Worm (Caenorhabditis elegans) whole organism, young adult: Measurements from ENCODE around the gene usp-4.
A peak's percentile ranks its signal among the peaks of the same experiment; 100 is the strongest.

Source experiments
- C06A6.2 ChIP-seq: fragments of 200-800 bp; sonication (Bioruptor generic); conservative IDR thresholded peaks from 2 replicates; pipeline ENCODE4 v1.3.6; 2022; ENCODE audit warnings: missing genetic modification characterization, missing compliant biosample characterization
- C17E4.6 ChIP-seq: fragments of 200-800 bp; sonication (Bioruptor generic); IDR thresholded peaks from 2 replicates; pipeline ENCODE4 v1.3.6; 2022; ENCODE audit warnings: missing genetic modification reagents, missing genetic modification characterization, missing compliant biosample characterization
- F37B4.10 ChIP-seq: fragments of 200-800 bp; sonication (Bioruptor generic); IDR thresholded peaks from 2 replicates; pipeline ENCODE4 v1.3.6; 2022; ENCODE audit warnings: missing genetic modification characterization, missing compliant biosample characterization
- F39B2.1 ChIP-seq: fragments of 200-800 bp; sonication (Bioruptor generic); IDR thresholded peaks from 2 replicates; pipeline ENCODE4 v1.3.6; 2022; ENCODE audit warnings: missing genetic modification reagents, missing genetic modification characterization, missing compliant biosample characterization
- K11D2.4 ChIP-seq: fragments of 200-800 bp; sonication (Bioruptor generic); IDR thresholded peaks from 2 replicates; pipeline ENCODE4 v1.3.6; 2022; ENCODE audit warnings: missing genetic modification reagents, missing genetic modification characterization, missing compliant biosample characterization
- K12H6.12 ChIP-seq: fragments of 200-800 bp; sonication (Bioruptor generic); optimal IDR thresholded peaks from 2 replicates; lab custom pipeline; 2018; ENCODE audit warnings: mild to moderate bottlenecking, missing genetic modification characterization, missing compliant biosample characterization
- Y56A3A.18 ChIP-seq: fragments of 200-800 bp; sonication (Bioruptor generic); IDR thresholded peaks from 2 replicates; pipeline ENCODE4 v1.3.6; 2022; ENCODE audit warnings: missing genetic modification reagents, missing genetic modification characterization, missing compliant biosample characterization
- Y95B8A.8 ChIP-seq: fragments of 200-800 bp; sonication (Bioruptor generic); IDR thresholded peaks from 2 replicates; pipeline ENCODE4 v1.3.6; 2022; ENCODE audit warnings: missing genetic modification reagents, missing genetic modification characterization, missing compliant biosample characterization
- ZK185.1 ChIP-seq: sonication (generic microtip); optimal IDR thresholded peaks from 2 replicates; lab custom pipeline; 2016; ENCODE audit warnings: mild to moderate bottlenecking, missing genetic modification characterization, missing compliant biosample characterization; ENCODE audit not compliant: poor library complexity, severe bottlenecking
- attf-3 ChIP-seq: fragments of 200-800 bp; sonication (Bioruptor generic); conservative IDR thresholded peaks from 2 replicates; pipeline ENCODE4 v1.3.6; 2022; ENCODE audit warnings: missing genetic modification reagents, missing genetic modification characterization, missing compliant biosample characterization
- attf-5 ChIP-seq: fragments of 200-800 bp; sonication (Bioruptor generic); optimal IDR thresholded peaks from 2 replicates; lab custom pipeline; 2018; ENCODE audit warnings: mild to moderate bottlenecking, missing genetic modification characterization, missing compliant biosample characterization
- attf-6 ChIP-seq: fragments of 200-800 bp; sonication (Bioruptor generic); IDR thresholded peaks from 2 replicates; pipeline ENCODE4 v1.3.6; 2022; ENCODE audit warnings: missing genetic modification reagents, missing genetic modification characterization, missing compliant biosample characterization
- ccch-3 ChIP-seq: fragments of 200-800 bp; sonication (Bioruptor generic); optimal IDR thresholded peaks from 2 replicates; lab custom pipeline; 2018; ENCODE audit warnings: mild to moderate bottlenecking, missing genetic modification characterization, missing compliant biosample characterization
- cebp-1 ChIP-seq, 2 experiments: fragments of 200-800 bp in 1 of 2; sonication (Bioruptor generic) in 1 of 2; sonication (generic microtip) in 1 of 2; IDR thresholded peaks in 1 of 2; optimal IDR thresholded peaks in 1 of 2; 2 replicates each; pipeline versions ENCODE4 v1.3.6 to Lab custom; 2017 to 2022; ENCODE audit warnings: missing compliant biosample characterization in 2 of 2, missing genetic modification characterization in 2 of 2, mild to moderate bottlenecking in 1 of 2, missing genetic modification reagents in 1 of 2, moderate library complexity in 1 of 2
- ceh-27 ChIP-seq: fragments of 200-800 bp; sonication (Bioruptor generic); optimal IDR thresholded peaks from 2 replicates; lab custom pipeline; 2018; ENCODE audit warnings: mild to moderate bottlenecking, missing genetic modification characterization, moderate library complexity, missing compliant biosample characterization
- ceh-79 ChIP-seq: sonication (generic microtip); optimal IDR thresholded peaks from 2 replicates; lab custom pipeline; 2017; ENCODE audit warnings: mild to moderate bottlenecking, missing genetic modification characterization, missing compliant biosample characterization
- dpff-1 ChIP-seq: sonication (generic microtip); optimal IDR thresholded peaks from 2 replicates; lab custom pipeline; 2017; ENCODE audit warnings: mild to moderate bottlenecking, missing genetic modification characterization, missing compliant biosample characterization
- dpl-1 ChIP-seq: fragments of 150-350 bp; optimal IDR thresholded peaks from 2 replicates; lab custom pipeline; 2014; ENCODE audit warnings: missing biosample characterization, missing genetic modification reagents, missing genetic modification characterization
- egl-18 ChIP-seq: fragments of 200-800 bp; sonication (Bioruptor generic); IDR thresholded peaks from 2 replicates; pipeline ENCODE4 v1.3.6; 2022; ENCODE audit warnings: missing genetic modification reagents, missing genetic modification characterization, missing compliant biosample characterization
- egl-44 ChIP-seq: fragments of 200-800 bp; sonication (Bioruptor generic); IDR thresholded peaks from 2 replicates; pipeline ENCODE4 v1.3.6; 2022; ENCODE audit warnings: missing genetic modification reagents, missing genetic modification characterization, missing compliant biosample characterization
- ekl-4 ChIP-seq: fragments of 200-800 bp; sonication (Bioruptor generic); IDR thresholded peaks from 2 replicates; pipeline ENCODE4 v1.3.6; 2022; ENCODE audit warnings: missing genetic modification reagents, missing genetic modification characterization, missing compliant biosample characterization
- hmg-1.2 ChIP-seq: fragments of 200-800 bp; sonication (Bioruptor generic); IDR thresholded peaks from 2 replicates; pipeline ENCODE4 v1.3.6; 2022; ENCODE audit warnings: missing genetic modification reagents, missing genetic modification characterization, missing compliant biosample characterization
- lag-1 ChIP-seq: fragments of 200-800 bp; sonication (Bioruptor generic); IDR thresholded peaks from 2 replicates; pipeline ENCODE4 v1.3.6; 2022; ENCODE audit warnings: missing genetic modification reagents, missing genetic modification characterization, missing compliant biosample characterization
- lin-40 ChIP-seq: sonication (generic microtip); optimal IDR thresholded peaks from 2 replicates; lab custom pipeline; 2016; ENCODE audit warnings: missing genetic modification characterization, mild to moderate bottlenecking, missing compliant biosample characterization, missing genotype, missing genetic modification reagents
- lir-1 ChIP-seq: fragments of 200-800 bp; sonication (Bioruptor generic); conservative IDR thresholded peaks from 2 replicates; pipeline ENCODE4 v1.3.6; 2022; ENCODE audit warnings: missing genetic modification reagents, missing genetic modification characterization, missing compliant biosample characterization
- madf-6 ChIP-seq: fragments of 200-800 bp; sonication (Bioruptor generic); IDR thresholded peaks from 2 replicates; pipeline ENCODE4 v1.3.6; 2022; ENCODE audit warnings: missing genetic modification reagents, missing genetic modification characterization, missing compliant biosample characterization
- madf-8 ChIP-seq: fragments of 200-800 bp; sonication (Bioruptor generic); conservative IDR thresholded peaks from 2 replicates; pipeline ENCODE4 v1.3.6; 2022; ENCODE audit warnings: missing genetic modification reagents, missing genetic modification characterization, missing compliant biosample characterization
- nhr-80 ChIP-seq: sonication (generic microtip); optimal IDR thresholded peaks from 2 replicates; lab custom pipeline; 2016; ENCODE audit warnings: missing genetic modification characterization, missing compliant biosample characterization
- pha-4 ChIP-seq: fragments of 150-350 bp; sonication (generic microtip); optimal IDR thresholded peaks from 2 replicates; lab custom pipeline; 2014; ENCODE audit warnings: missing biosample characterization, missing genetic modification reagents, missing genetic modification characterization
- rcor-1 ChIP-seq: fragments of 200-800 bp; sonication (Bioruptor generic); IDR thresholded peaks from 2 replicates; pipeline ENCODE4 v1.3.6; 2022; ENCODE audit warnings: missing genetic modification reagents, missing genetic modification characterization, missing compliant biosample characterization
- rec-8 ChIP-seq, 2 experiments: sonication (generic microtip); optimal IDR thresholded peaks; 2 replicates each; lab custom pipeline; 2016; ENCODE audit warnings: mild to moderate bottlenecking in 2 of 2, missing genetic modification characterization in 2 of 2, missing genetic modification reagents in 2 of 2, missing genotype in 2 of 2, missing biosample characterization in 1 of 2, missing compliant biosample characterization in 1 of 2, moderate library complexity in 1 of 2
- repo-1 ChIP-seq: sonication (generic microtip); optimal IDR thresholded peaks from 2 replicates; lab custom pipeline; 2017; ENCODE audit warnings: mild to moderate bottlenecking, missing genetic modification characterization, missing compliant biosample characterization
- snpc-3.4 ChIP-seq: sonication (generic microtip); optimal IDR thresholded peaks from 2 replicates; lab custom pipeline; 2017; ENCODE audit warnings: missing genetic modification characterization, mild to moderate bottlenecking, missing compliant biosample characterization, antibody characterized with exemption, moderate library complexity, missing genotype, missing genetic modification reagents
- snpc-4 ChIP-seq, 5 experiments: fragments of 150-350 bp in 1 of 5; sonication (generic microtip) in 4 of 5; optimal IDR thresholded peaks; 2 replicates each; lab custom pipeline; 2014 to 2018; ENCODE audit warnings: missing genetic modification characterization in 5 of 5, missing biosample characterization in 3 of 5, antibody characterized with exemption in 2 of 5, mild to moderate bottlenecking in 2 of 5, missing compliant biosample characterization in 2 of 5, missing genotype in 2 of 5, moderate library complexity in 2 of 5, missing genetic modification reagents in 1 of 5
- unc-62 ChIP-seq: fragments of 150-350 bp; optimal IDR thresholded peaks from 2 replicates; lab custom pipeline; 2014; ENCODE audit warnings: missing biosample characterization, missing genetic modification reagents, missing genetic modification characterization
- zfh-2 ChIP-seq: fragments of 200-800 bp; sonication (Bioruptor generic); conservative IDR thresholded peaks from 2 replicates; pipeline ENCODE4 v1.3.6; 2022; ENCODE audit warnings: missing genetic modification reagents, missing genetic modification characterization, missing compliant biosample characterization
- ztf-22 ChIP-seq: fragments of 200-800 bp; sonication (Bioruptor generic); optimal IDR thresholded peaks from 2 replicates; lab custom pipeline; 2018; ENCODE audit warnings: mild to moderate bottlenecking, missing genetic modification characterization, moderate library complexity, missing compliant biosample characterization
- ztf-25 ChIP-seq: fragments of 200-800 bp; sonication (Bioruptor generic); IDR thresholded peaks from 2 replicates; pipeline ENCODE4 v1.3.6; 2022; ENCODE audit warnings: missing genetic modification reagents, missing genetic modification characterization, missing compliant biosample characterization
- ztf-28 ChIP-seq: fragments of 200-800 bp; sonication (Bioruptor generic); IDR thresholded peaks from 2 replicates; pipeline ENCODE4 v1.3.6; 2022; ENCODE audit warnings: missing genetic modification reagents, missing genetic modification characterization, missing compliant biosample characterization
- ztf-3 ChIP-seq: fragments of 200-800 bp; sonication (Bioruptor generic); optimal IDR thresholded peaks from 2 replicates; lab custom pipeline; 2018; ENCODE audit warnings: mild to moderate bottlenecking, missing genetic modification characterization, missing compliant biosample characterization

Gene usp-4

ce11 chrIV:6762416-6762815 lies 5.3 kb downstream of the usp-4 start, which contains the start of gene spd-3:
spd-3 (plus strand) TSS chrIV:6762716.
- TF ChIP-seq ztf-22 (GFP tag; lab: Kevin White, UChicago) (no peak), attf-6 (GFP tag; lab: Robert Waterston, UW) (no peak), Y95B8A.8 (GFP tag; lab: Robert Waterston, UW) (no peak), snpc-4 (GFP tag; optimal IDR thresholded peaks at IDR 0.05; lab: Kevin White, UChicago) (no peak), snpc-4 (tag; optimal IDR thresholded peaks at IDR 0.05; lab: Kevin White, UChicago) (peak in 1 of 4 experiments; percentile 40), ccch-3 (GFP tag; lab: Kevin White, UChicago) (no peak), Y56A3A.18 (GFP tag; lab: Robert Waterston, UW) (no peak), egl-18 (no peak), ceh-27 (GFP tag; lab: Kevin White, UChicago) (no peak), F37B4.10 (GFP tag; lab: Robert Waterston, UW) (no peak), snpc-3.4 (peak; percentile 12)

- TF ChIP-seq ztf-25 (GFP tag; lab: Robert Waterston, UW) (no peak), pha-4 (no peak), repo-1 (tag; lab: Kevin White, UChicago) (no peak), K12H6.12 (tag; lab: Kevin White, UChicago) (peak; percentile 24), cebp-1 (GFP tag; IDR thresholded peaks at IDR 0.05; lab: Robert Waterston, UW) (no peak), cebp-1 (tag; optimal IDR thresholded peaks at IDR 0.05; lab: Kevin White, UChicago) (peak; percentile 56), C17E4.6 (no peak), attf-5 (peak; percentile 3), lir-1 (GFP tag; lab: Robert Waterston, UW) (no peak), hmg-1.2 (GFP tag; lab: Robert Waterston, UW) (peak; percentile 90), nhr-80 (tag; lab: Kevin White, UChicago) (peak; percentile 33), lin-40 (tag; lab: Kevin White, UChicago) (peak; percentile 36)
Measured at ce11 chrIV:6767240-6767639, 10.1 kb downstream of the usp-4 start.

ce11 chrIV:6770407-6770883 lies 13.3 kb downstream of the usp-4 start, which contains the start of gene anat-1:
anat-1 (plus strand) TSS chrIV:6770833.
- TF ChIP-seq rcor-1 (GFP tag; lab: Robert Waterston, UW) (no peak), attf-3 (no peak), ekl-4 (no peak), F39B2.1 (GFP tag; lab: Robert Waterston, UW) (no peak), rec-8 (tag; optimal IDR thresholded peaks at IDR 0.05; lab: Kevin White, UChicago) (no peak), zfh-2 (no peak), egl-44 (GFP tag; lab: Robert Waterston, UW) (no peak), madf-8 (GFP tag; lab: Robert Waterston, UW) (no peak), dpff-1 (tag; lab: Kevin White, UChicago) (no peak), dpl-1 (GFP tag; lab: Kevin White, UChicago) (no peak), ZK185.1 (tag; lab: Kevin White, UChicago) (no peak), lag-1 (GFP tag; lab: Robert Waterston, UW) (no peak), ceh-79 (tag; lab: Kevin White, UChicago) (no peak), ztf-28 (no peak), K11D2.4 (GFP tag; lab: Robert Waterston, UW) (no peak), attf-5 (no peak), ztf-3 (GFP tag; lab: Kevin White, UChicago) (no peak), C06A6.2 (GFP tag; lab: Robert Waterston, UW) (no peak), madf-6 (no peak), unc-62 (GFP tag; lab: Kevin White, UChicago) (no peak)
